Fruit fly (Drosophila melanogaster) whole organism, embryonic: ENCODE data around the gene CG7702.

Source experiments
- Abd-B ChIP-seq: fragments of 200-800 bp; sonication (Bioruptor generic); optimal IDR thresholded peaks from 2 replicates; lab custom pipeline; 2018; ENCODE audit warnings: missing biosample characterization, mild to moderate bottlenecking, missing genetic modification characterization, moderate library complexity
- CG10462 ChIP-seq: fragments of 200-800 bp; sonication (Bioruptor generic); optimal IDR thresholded peaks from 2 replicates; lab custom pipeline; 2016; ENCODE audit warnings: missing biosample characterization, missing genetic modification characterization
- CG11085 ChIP-seq: fragments of 200-800 bp; sonication (Bioruptor generic); IDR thresholded peaks from 2 replicates; pipeline ENCODE4 v1.3.6; 2022; ENCODE audit warnings: missing biosample characterization, missing genetic modification characterization
- CG11723 ChIP-seq: fragments of 200-800 bp; sonication (Bioruptor generic); optimal IDR thresholded peaks from 2 replicates; lab custom pipeline; 2017; ENCODE audit warnings: missing biosample characterization, mild to moderate bottlenecking, missing genetic modification characterization
- CG12155 ChIP-seq: fragments of 200-800 bp; sonication (Bioruptor generic); optimal IDR thresholded peaks from 3 replicates; lab custom pipeline; 2016; ENCODE audit warnings: missing biosample characterization, missing genetic modification characterization
- CG12219 ChIP-seq: fragments of 200-800 bp; sonication (Bioruptor generic); optimal IDR thresholded peaks from 3 replicates; lab custom pipeline; 2018; ENCODE audit warnings: missing biosample characterization, mild to moderate bottlenecking, missing genetic modification characterization
- CG13123 ChIP-seq: fragments of 200-800 bp; sonication (Bioruptor generic); optimal IDR thresholded peaks from 2 replicates; lab custom pipeline; 2016; ENCODE audit warnings: missing biosample characterization, missing genetic modification characterization
- CG14441 ChIP-seq: fragments of 200-800 bp; sonication (Bioruptor generic); IDR thresholded peaks from 2 replicates; pipeline ENCODE4 v1.3.6; 2022; ENCODE audit warnings: missing biosample characterization, missing genetic modification characterization
- CG3163 ChIP-seq: fragments of 200-800 bp; sonication (Bioruptor generic); optimal IDR thresholded peaks from 3 replicates; lab custom pipeline; 2016; ENCODE audit warnings: missing biosample characterization, missing genetic modification characterization
- CG6854 ChIP-seq: fragments of 200-800 bp; sonication (Bioruptor generic); optimal IDR thresholded peaks from 3 replicates; lab custom pipeline; 2017; ENCODE audit warnings: missing biosample characterization, mild to moderate bottlenecking, missing genetic modification characterization
- CG7271 ChIP-seq: fragments of 200-800 bp; sonication (Bioruptor generic); optimal IDR thresholded peaks from 2 replicates; lab custom pipeline; 2018; ENCODE audit warnings: missing biosample characterization, mild to moderate bottlenecking, missing genetic modification characterization, moderate library complexity
- CG7372 ChIP-seq: fragments of 200-800 bp; sonication (Bioruptor generic); IDR thresholded peaks from 2 replicates; pipeline ENCODE4 v1.3.6; 2022; ENCODE audit warnings: missing biosample characterization, missing genetic modification characterization
- CG8290 ChIP-seq, 3 experiments: fragments of 200-800 bp; sonication (Bioruptor generic); optimal IDR thresholded peaks; 2 replicates each; lab custom pipeline; 2016 to 2019; ENCODE audit warnings: missing biosample characterization in 3 of 3, missing genetic modification characterization in 3 of 3, mild to moderate bottlenecking in 2 of 3, moderate library complexity in 1 of 3
- CG8944 ChIP-seq: fragments of 200-800 bp; sonication (Bioruptor generic); optimal IDR thresholded peaks from 3 replicates; lab custom pipeline; 2016; ENCODE audit warnings: missing biosample characterization, missing genetic modification characterization
- Camta ChIP-seq: fragments of 200-800 bp; sonication (Bioruptor generic); optimal IDR thresholded peaks from 2 replicates; lab custom pipeline; 2016; ENCODE audit warnings: missing biosample characterization, missing genetic modification characterization
- Dip2 ChIP-seq: fragments of 200-800 bp; sonication (Bioruptor generic); IDR thresholded peaks from 2 replicates; pipeline ENCODE4 v1.3.6; 2022; ENCODE audit warnings: missing biosample characterization, missing genetic modification characterization
- Dref ChIP-seq: fragments of 200-800 bp; sonication (Bioruptor generic); IDR thresholded peaks from 2 replicates; pipeline ENCODE4 v1.3.6; 2022; ENCODE audit warnings: missing biosample characterization, missing genetic modification characterization
- Drgx ChIP-seq: fragments of 200-800 bp; sonication (Bioruptor generic); IDR thresholded peaks from 2 replicates; pipeline ENCODE4 v1.3.6; 2022; ENCODE audit warnings: missing biosample characterization, missing genetic modification characterization
- Fer1 ChIP-seq: fragments of 200-800 bp; sonication (Bioruptor generic); optimal IDR thresholded peaks from 2 replicates; lab custom pipeline; 2017; ENCODE audit warnings: missing biosample characterization, mild to moderate bottlenecking, missing genetic modification characterization
- Gug ChIP-seq: fragments of 200-800 bp; sonication (Bioruptor generic); IDR thresholded peaks from 4 replicates; pipeline ENCODE4 v1.3.6; 2022; ENCODE audit warnings: missing biosample characterization, missing genetic modification characterization
- HHEX ChIP-seq: fragments of 200-800 bp; sonication (Bioruptor generic); optimal IDR thresholded peaks from 3 replicates; lab custom pipeline; 2017; ENCODE audit warnings: missing biosample characterization, mild to moderate bottlenecking, missing genetic modification characterization, missing genetic modification reagents
- Hey ChIP-seq: fragments of 200-800 bp; sonication (Bioruptor generic); optimal IDR thresholded peaks from 3 replicates; lab custom pipeline; 2018; ENCODE audit warnings: missing biosample characterization, mild to moderate bottlenecking, missing genetic modification characterization
- Hr39 ChIP-seq: fragments of >200 bp; optimal IDR thresholded peaks from 2 replicates; lab custom pipeline; 2017
- Hr78 ChIP-seq, 2 experiments: fragments of 200-800 bp in 1 of 2; fragments of >200 bp in 1 of 2; sonication (Bioruptor generic) in 1 of 2; optimal IDR thresholded peaks; 2 replicates each; lab custom pipeline; 2017 to 2019; ENCODE audit warnings: missing biosample characterization in 2 of 2, missing genetic modification characterization in 2 of 2, mild to moderate bottlenecking in 1 of 2, moderate library complexity in 1 of 2
- Hsf ChIP-seq: fragments of 200-800 bp; sonication (Bioruptor generic); optimal IDR thresholded peaks from 3 replicates; lab custom pipeline; 2016; ENCODE audit warnings: missing biosample characterization, missing genetic modification characterization
- Lhr ChIP-seq: fragments of 200-800 bp; sonication (Bioruptor generic); optimal IDR thresholded peaks from 3 replicates; lab custom pipeline; 2017; ENCODE audit warnings: mild to moderate bottlenecking, missing biosample characterization, missing genetic modification reagents, missing genetic modification characterization
- Lim3 ChIP-seq: fragments of 200-800 bp; sonication (Bioruptor generic); IDR thresholded peaks from 2 replicates; pipeline ENCODE4 v1.3.6; 2022; ENCODE audit warnings: missing biosample characterization, missing genetic modification characterization
- Mes4 ChIP-seq: fragments of 200-800 bp; sonication (Bioruptor generic); optimal IDR thresholded peaks from 2 replicates; lab custom pipeline; 2016; ENCODE audit warnings: missing biosample characterization, missing genetic modification characterization
- Mrtf ChIP-seq: fragments of 200-800 bp; sonication (Bioruptor generic); IDR thresholded peaks from 3 replicates; pipeline ENCODE4 v1.3.6; 2022; ENCODE audit warnings: missing biosample characterization, missing genetic modification characterization
- NC2α ChIP-seq: fragments of 200-800 bp; sonication (Bioruptor generic); optimal IDR thresholded peaks from 2 replicates; lab custom pipeline; 2016; ENCODE audit warnings: missing biosample characterization, missing genetic modification characterization
- Nf-YA ChIP-seq: fragments of 200-800 bp; sonication (Bioruptor generic); IDR thresholded peaks from 2 replicates; pipeline ENCODE4 v1.3.6; 2022; ENCODE audit warnings: missing biosample characterization, missing genetic modification characterization
- ato ChIP-seq: fragments of 200-800 bp; sonication (Bioruptor generic); IDR thresholded peaks from 2 replicates; pipeline ENCODE4 v1.3.6; 2022; ENCODE audit warnings: missing biosample characterization, missing genetic modification characterization; ENCODE audit not compliant: partially characterized antibody
- bcd ChIP-seq: fragments of 200-800 bp; sonication (Bioruptor generic); optimal IDR thresholded peaks from 2 replicates; lab custom pipeline; 2017; ENCODE audit warnings: missing biosample characterization, mild to moderate bottlenecking, missing genetic modification characterization
- chif ChIP-seq, 2 experiments: fragments of 200-800 bp; sonication (Bioruptor generic); optimal IDR thresholded peaks; 3 replicates each; lab custom pipeline; 2016; ENCODE audit warnings: missing biosample characterization in 2 of 2, missing genetic modification characterization in 2 of 2
- chinmo ChIP-seq: fragments of 200-800 bp; sonication (Bioruptor generic); IDR thresholded peaks from 4 replicates; pipeline ENCODE4 v1.3.6; 2022; ENCODE audit warnings: missing biosample characterization, missing genetic modification characterization; ENCODE audit not compliant: partially characterized antibody
- chn ChIP-seq: fragments of 200-800 bp; sonication (Bioruptor generic); optimal IDR thresholded peaks from 2 replicates; lab custom pipeline; 2016; ENCODE audit warnings: missing biosample characterization, missing genetic modification characterization
- dmrt99B ChIP-seq: fragments of 200-800 bp; sonication (Bioruptor generic); optimal IDR thresholded peaks from 2 replicates; lab custom pipeline; 2018; ENCODE audit warnings: missing biosample characterization, mild to moderate bottlenecking, missing genetic modification characterization, moderate library complexity
- ewg ChIP-seq: fragments of 200-800 bp; sonication (Bioruptor generic); optimal IDR thresholded peaks from 3 replicates; lab custom pipeline; 2017; ENCODE audit warnings: mild to moderate bottlenecking, missing biosample characterization, missing genetic modification reagents, missing genetic modification characterization
- fd96Cb ChIP-seq: fragments of 200-800 bp; sonication (Bioruptor generic); optimal IDR thresholded peaks from 2 replicates; lab custom pipeline; 2018; ENCODE audit warnings: missing biosample characterization, mild to moderate bottlenecking, missing genetic modification characterization, moderate library complexity
- gfzf ChIP-seq: fragments of 200-800 bp; sonication (Bioruptor generic); optimal IDR thresholded peaks from 2 replicates; lab custom pipeline; 2016; ENCODE audit warnings: missing biosample characterization, mild to moderate bottlenecking, missing genetic modification characterization, moderate library complexity
- grau ChIP-seq: fragments of 200-800 bp; optimal IDR thresholded peaks from 3 replicates; lab custom pipeline; 2019; ENCODE audit warnings: missing biosample characterization, mild to moderate bottlenecking, missing genetic modification characterization, moderate library complexity
- grn ChIP-seq: fragments of 200-800 bp; sonication (Bioruptor generic); optimal IDR thresholded peaks from 3 replicates; lab custom pipeline; 2017; ENCODE audit warnings: missing biosample characterization, missing genetic modification characterization
- gsb ChIP-seq: fragments of 200-800 bp; sonication (Bioruptor generic); IDR thresholded peaks from 2 replicates; pipeline ENCODE4 v1.3.6; 2022; ENCODE audit warnings: missing biosample characterization, missing genetic modification characterization
- h ChIP-seq: fragments of >200 bp; optimal IDR thresholded peaks from 2 replicates; lab custom pipeline; 2017
- knrl ChIP-seq: fragments of 200-800 bp; sonication (Bioruptor generic); IDR thresholded peaks from 3 replicates; pipeline ENCODE4 v1.3.6; 2022; ENCODE audit warnings: missing biosample characterization, missing genetic modification characterization; ENCODE audit not compliant: partially characterized antibody
- pb ChIP-seq: fragments of 200-800 bp; sonication (Bioruptor generic); optimal IDR thresholded peaks from 3 replicates; lab custom pipeline; 2016; ENCODE audit warnings: missing biosample characterization, missing genetic modification characterization
- pros ChIP-seq: fragments of 200-800 bp; sonication (Bioruptor generic); optimal IDR thresholded peaks from 3 replicates; lab custom pipeline; 2019; ENCODE audit warnings: missing biosample characterization, mild to moderate bottlenecking, missing genetic modification characterization, moderate library complexity
- so ChIP-seq: fragments of 200-800 bp; sonication (Bioruptor generic); IDR thresholded peaks from 3 replicates; pipeline ENCODE4 v1.3.6; 2022; ENCODE audit warnings: missing biosample characterization, missing genetic modification characterization
- trem ChIP-seq: fragments of 200-800 bp; optimal IDR thresholded peaks from 3 replicates; lab custom pipeline; 2019; ENCODE audit warnings: missing biosample characterization, mild to moderate bottlenecking, missing genetic modification characterization, moderate library complexity
- vvl ChIP-seq: fragments of 200-800 bp; sonication (Bioruptor generic); IDR thresholded peaks from 2 replicates; pipeline ENCODE4 v1.3.6; 2022; ENCODE audit warnings: missing biosample characterization, missing genetic modification characterization
- wek ChIP-seq: fragments of 200-800 bp; sonication (Bioruptor generic); optimal IDR thresholded peaks from 3 replicates; lab custom pipeline; 2018; ENCODE audit warnings: missing biosample characterization, mild to moderate bottlenecking, missing genetic modification characterization, moderate library complexity
- zen ChIP-seq: fragments of 200-800 bp; sonication (Bioruptor generic); optimal IDR thresholded peaks from 3 replicates; lab custom pipeline; 2018; ENCODE audit warnings: missing biosample characterization, mild to moderate bottlenecking, missing genetic modification characterization, moderate library complexity

Gene CG7702

dm6 chr3R:18677500-18677940 lies 8.3 kb downstream of the CG7702 start, which contains the start of the genes dind and CG7706 (continued):
- TF ChIP-seq CG11085 (GFP tag; lab: Robert Waterston, UW) (no peak), CG7372 (no peak), Nf-YA (no peak), Hsf (GFP tag; lab: Kevin White, UChicago) (no peak), chn (GFP tag; lab: Kevin White, UChicago) (no peak), grn (no peak), CG8944 (GFP tag; lab: Kevin White, UChicago) (no peak), Gug (GFP tag; lab: Robert Waterston, UW) (no peak), Hey (tag; lab: Kevin White, UChicago) (no peak), trem (peak; percentile 70), Hr78 (GFP tag; optimal IDR thresholded peaks at IDR 0.05; lab: Kevin White, UChicago) (no peak), Fer1 (GFP tag; lab: Kevin White, UChicago) (no peak), CG12155 (GFP tag; lab: Kevin White, UChicago) (peak; percentile 0), CG11723 (GFP tag; lab: Kevin White, UChicago) (no peak), CG8290 (GFP tag; optimal IDR thresholded peaks at IDR 0.05; lab: Kevin White, UChicago) (no peak), CG8290 (tag; optimal IDR thresholded peaks at IDR 0.05; lab: Kevin White, UChicago) (no peak), dmrt99B (tag; lab: Kevin White, UChicago) (no peak), CG3163 (GFP tag; lab: Kevin White, UChicago) (no peak), CG13123 (GFP tag; lab: Kevin White, UChicago) (no peak), gfzf (GFP tag; lab: Kevin White, UChicago) (peak; percentile 72), grau (tag; lab: Kevin White, UChicago) (no peak), Camta (GFP tag; lab: Kevin White, UChicago) (no peak), chif (GFP tag; optimal IDR thresholded peaks at IDR 0.05; lab: Kevin White, UChicago) (peak in 1 of 2 experiments; percentile 8), bcd (GFP tag; lab: Kevin White, UChicago) (no peak), Abd-B (peak; percentile 7), Dref (GFP tag; lab: Robert Waterston, UW) (no peak), wek (GFP tag; lab: Kevin White, UChicago) (no peak), h (no peak), HHEX (no peak), CG12219 (GFP tag; lab: Kevin White, UChicago) (no peak), gsb (GFP tag; lab: Robert Waterston, UW) (no peak), Mes4 (GFP tag; lab: Kevin White, UChicago) (no peak), ewg (GFP tag; lab: Kevin White, UChicago) (no peak), pros (GFP tag; lab: Kevin White, UChicago) (no peak), Lhr (GFP tag; lab: Kevin White, UChicago) (no peak), Hr39 (lab: Kevin White, UChicago) (no peak), Dip2 (GFP tag; lab: Robert Waterston, UW) (no peak), vvl (GFP tag; lab: Robert Waterston, UW) (no peak), ato (no peak), Mrtf (no peak), pb (GFP tag; lab: Kevin White, UChicago) (no peak), CG14441 (GFP tag; lab: Robert Waterston, UW) (no peak), Lim3 (no peak), fd96Cb (tag; lab: Kevin White, UChicago) (no peak), Drgx (GFP tag; lab: Robert Waterston, UW) (no peak), zen (no peak), NC2α (GFP tag; lab: Kevin White, UChicago) (no peak), knrl (no peak), CG6854 (no peak), so (GFP tag; lab: Robert Waterston, UW) (no peak), CG7271 (tag; lab: Kevin White, UChicago) (no peak), CG10462 (GFP tag; lab: Kevin White, UChicago) (no peak), chinmo (GFP tag; lab: Robert Waterston, UW) (no peak)
